Fruit fly (Drosophila melanogaster) whole organism, pupa: Measurements from ENCODE around the gene NELF-B.

Experiments used
- CG10348 ChIP-seq: fragments of 200-800 bp; sonication (Bioruptor generic); IDR thresholded peaks from 2 replicates; pipeline ENCODE4 v1.3.6; 2022; ENCODE audit warnings: missing biosample characterization, missing genetic modification characterization
- CG12605 ChIP-seq: fragments of 200-800 bp; sonication (Bioruptor generic); IDR thresholded peaks from 2 replicates; pipeline ENCODE4 v1.3.6; 2022; ENCODE audit warnings: missing biosample characterization, missing genetic modification characterization
- CG13204 ChIP-seq: fragments of 200-800 bp; sonication (Bioruptor generic); optimal IDR thresholded peaks from 2 replicates; lab custom pipeline; 2018; ENCODE audit warnings: missing biosample characterization, mild to moderate bottlenecking, missing genetic modification characterization, moderate library complexity
- CG14655 ChIP-seq: fragments of 200-800 bp; sonication (Bioruptor generic); optimal IDR thresholded peaks from 3 replicates; lab custom pipeline; 2017; ENCODE audit warnings: mild to moderate bottlenecking, missing biosample characterization, missing genetic modification reagents, missing genetic modification characterization
- CG15710 ChIP-seq: fragments of 200-800 bp; sonication (Bioruptor generic); optimal IDR thresholded peaks from 2 replicates; lab custom pipeline; 2018; ENCODE audit warnings: missing biosample characterization, mild to moderate bottlenecking, missing genetic modification characterization, moderate library complexity
- CG17806 ChIP-seq: fragments of 200-800 bp; sonication (Bioruptor generic); optimal IDR thresholded peaks from 2 replicates; lab custom pipeline; 2018; ENCODE audit warnings: missing biosample characterization, mild to moderate bottlenecking, missing genetic modification characterization, moderate library complexity
- CG32121 ChIP-seq: fragments of 200-800 bp; sonication (Bioruptor generic); IDR thresholded peaks from 2 replicates; pipeline ENCODE4 v1.3.6; 2022; ENCODE audit warnings: missing biosample characterization, missing genetic modification characterization
- CG34367 ChIP-seq: fragments of 200-800 bp; sonication (Bioruptor generic); optimal IDR thresholded peaks from 2 replicates; lab custom pipeline; 2018; ENCODE audit warnings: missing biosample characterization, mild to moderate bottlenecking, missing genetic modification characterization
- CG4496 ChIP-seq: fragments of 200-800 bp; sonication (Bioruptor generic); IDR thresholded peaks from 3 replicates; pipeline ENCODE4 v1.3.6; 2022; ENCODE audit warnings: missing biosample characterization, missing genetic modification characterization
- CG8159 ChIP-seq: fragments of 200-800 bp; sonication (Bioruptor generic); optimal IDR thresholded peaks from 3 replicates; lab custom pipeline; 2018; ENCODE audit warnings: missing biosample characterization, mild to moderate bottlenecking, missing genetic modification characterization, moderate library complexity
- CG8301 ChIP-seq: fragments of 200-800 bp; sonication (Bioruptor generic); optimal IDR thresholded peaks from 2 replicates; lab custom pipeline; 2018; ENCODE audit warnings: missing biosample characterization, mild to moderate bottlenecking, missing genetic modification characterization
- CG9948 ChIP-seq: fragments of 200-800 bp; sonication (Bioruptor generic); optimal IDR thresholded peaks from 2 replicates; lab custom pipeline; 2018; ENCODE audit warnings: missing biosample characterization, mild to moderate bottlenecking, missing genetic modification characterization, moderate library complexity
- D1 ChIP-seq: fragments of 200-800 bp; sonication (Bioruptor generic); optimal IDR thresholded peaks from 2 replicates; lab custom pipeline; 2018; ENCODE audit warnings: missing biosample characterization, mild to moderate bottlenecking, missing genetic modification characterization, moderate library complexity
- EcR ChIP-seq: fragments of 200-800 bp; sonication (Bioruptor generic); optimal IDR thresholded peaks from 3 replicates; lab custom pipeline; 2019; ENCODE audit warnings: missing biosample characterization, missing genetic modification characterization, mild to moderate bottlenecking, moderate library complexity, missing genetic modification reagents
- Ets98B ChIP-seq: fragments of 200-800 bp; sonication (Bioruptor generic); IDR thresholded peaks from 2 replicates; pipeline ENCODE4 v1.3.6; 2022; ENCODE audit warnings: missing biosample characterization, missing genetic modification characterization
- Pif1A ChIP-seq: fragments of 200-800 bp; sonication (Bioruptor generic); optimal IDR thresholded peaks from 3 replicates; lab custom pipeline; 2016; ENCODE audit warnings: missing biosample characterization, missing genetic modification characterization
- Pif1B ChIP-seq: fragments of 200-800 bp; sonication (Bioruptor generic); optimal IDR thresholded peaks from 3 replicates; lab custom pipeline; 2016; ENCODE audit warnings: missing biosample characterization, missing genetic modification characterization
- Snoo ChIP-seq: fragments of 200-800 bp; sonication (Bioruptor generic); optimal IDR thresholded peaks from 3 replicates; lab custom pipeline; 2017; ENCODE audit warnings: missing biosample characterization, mild to moderate bottlenecking, missing genetic modification characterization, inconsistent platforms
- fd96Ca ChIP-seq: fragments of 200-800 bp; sonication (Bioruptor generic); IDR thresholded peaks from 3 replicates; pipeline ENCODE4 v1.3.6; 2022; ENCODE audit warnings: missing biosample characterization, missing genetic modification characterization
- gl ChIP-seq: fragments of 200-800 bp; sonication (Bioruptor generic); optimal IDR thresholded peaks from 2 replicates; lab custom pipeline; 2018; ENCODE audit warnings: missing biosample characterization, mild to moderate bottlenecking, missing genetic modification characterization
- rn ChIP-seq: fragments of 200-800 bp; sonication (Bioruptor generic); IDR thresholded peaks from 2 replicates; pipeline ENCODE4 v1.3.6; 2022; ENCODE audit warnings: missing biosample characterization, missing genetic modification characterization

The NELF-B gene

DNA sequence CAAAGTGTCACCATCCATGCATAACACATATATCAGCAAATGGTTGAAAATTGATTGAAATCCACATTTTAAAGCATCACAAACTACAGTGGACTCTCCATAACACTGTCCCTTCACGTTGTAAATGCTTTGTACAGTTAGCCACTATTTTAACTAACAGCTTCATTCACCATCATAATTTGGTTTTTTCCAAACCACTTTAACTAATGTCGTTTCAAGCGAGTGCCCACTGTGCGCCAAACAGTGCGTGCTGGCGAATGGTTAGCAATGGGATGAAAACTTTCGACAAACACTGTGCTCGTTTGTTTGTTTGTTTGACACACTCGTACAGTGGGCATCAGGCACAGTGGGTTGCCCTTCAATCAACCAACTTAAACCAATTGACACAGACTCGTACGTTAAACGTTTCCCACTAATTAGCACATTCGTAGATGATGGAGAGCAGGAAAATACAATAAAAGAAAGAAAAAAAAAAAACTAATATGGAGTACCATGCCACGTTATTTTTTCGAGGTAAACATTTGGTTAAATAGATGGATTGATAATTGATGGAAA is 27.8 kb downstream of the NELF-B start:
- TF ChIP-seq CG32121 (GFP tag; lab: Robert Waterston, UW) (peak; percentile 93), Pif1B (GFP tag; lab: Kevin White, UChicago) (peak; percentile 56), Ets98B (peak; percentile 93), CG8159 (peak; percentile 50), Snoo (peak; percentile 26), fd96Ca (GFP tag; lab: Robert Waterston, UW) (peak; percentile 95), CG13204 (no peak), CG34367 (tag; lab: Kevin White, UChicago) (peak; percentile 56), CG15710 (tag; lab: Kevin White, UChicago) (peak; percentile 54), gl (tag; lab: Kevin White, UChicago) (no peak), CG14655 (GFP tag; lab: Kevin White, UChicago) (peak; percentile 81), CG12605 (GFP tag; lab: Robert Waterston, UW) (peak; percentile 86), CG17806 (peak; percentile 64), Pif1A (GFP tag; lab: Kevin White, UChicago) (peak; percentile 44), CG10348 (GFP tag; lab: Robert Waterston, UW) (peak; percentile 85), rn (GFP tag; lab: Robert Waterston, UW) (peak; percentile 75), CG9948 (tag; lab: Kevin White, UChicago) (peak; percentile 54), CG4496 (GFP tag; lab: Robert Waterston, UW) (peak; percentile 96), EcR (GFP tag; lab: Kevin White, UChicago) (no peak), D1 (peak; percentile 14), CG8301 (tag; lab: Kevin White, UChicago) (peak; percentile 77)

DNA sequence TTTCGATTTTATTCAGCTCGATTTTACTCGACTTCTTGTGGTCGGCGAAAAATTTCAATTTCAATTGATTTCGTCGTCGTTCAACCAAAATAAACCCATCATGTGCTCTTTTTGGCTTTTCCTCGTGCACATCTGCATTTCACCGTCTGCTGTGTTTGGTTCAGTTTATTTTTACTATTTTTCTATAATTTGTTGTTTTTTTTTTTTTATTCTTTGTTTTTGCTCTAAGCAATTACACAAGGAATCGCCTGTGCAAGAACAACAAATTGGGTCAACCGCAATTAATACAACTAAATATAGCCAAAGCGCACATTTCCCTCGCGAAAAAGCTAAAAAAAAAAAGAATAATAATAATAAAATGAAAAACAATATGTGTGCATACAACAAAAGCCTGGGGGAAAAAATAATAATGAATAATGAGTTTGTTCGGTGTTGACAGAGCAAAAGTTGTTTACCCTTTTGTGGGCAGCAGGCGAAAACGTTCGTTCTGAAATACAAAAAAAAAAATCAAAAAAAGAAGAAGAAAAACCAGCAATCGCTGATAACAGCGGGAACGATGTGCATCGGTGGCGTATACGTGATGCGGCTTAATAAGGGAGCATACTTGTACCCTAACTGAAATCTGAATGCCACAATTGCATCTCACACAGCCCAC is 28.4 kb downstream of the NELF-B start:
- TF ChIP-seq CG32121 (GFP tag; lab: Robert Waterston, UW) (0 out of 2 replicates have a peak, but pooled peaks have one; percentile 14), CG15710 (tag; lab: Kevin White, UChicago) (no peak), Snoo (no peak), Pif1A (GFP tag; lab: Kevin White, UChicago) (no peak), CG14655 (GFP tag; lab: Kevin White, UChicago) (no peak), D1 (no peak), CG34367 (tag; lab: Kevin White, UChicago) (no peak), gl (tag; lab: Kevin White, UChicago) (no peak), rn (GFP tag; lab: Robert Waterston, UW) (0 out of 2 replicates have a peak, but pooled peaks have one; percentile 3), CG8301 (tag; lab: Kevin White, UChicago) (no peak), CG17806 (no peak)

DNA sequence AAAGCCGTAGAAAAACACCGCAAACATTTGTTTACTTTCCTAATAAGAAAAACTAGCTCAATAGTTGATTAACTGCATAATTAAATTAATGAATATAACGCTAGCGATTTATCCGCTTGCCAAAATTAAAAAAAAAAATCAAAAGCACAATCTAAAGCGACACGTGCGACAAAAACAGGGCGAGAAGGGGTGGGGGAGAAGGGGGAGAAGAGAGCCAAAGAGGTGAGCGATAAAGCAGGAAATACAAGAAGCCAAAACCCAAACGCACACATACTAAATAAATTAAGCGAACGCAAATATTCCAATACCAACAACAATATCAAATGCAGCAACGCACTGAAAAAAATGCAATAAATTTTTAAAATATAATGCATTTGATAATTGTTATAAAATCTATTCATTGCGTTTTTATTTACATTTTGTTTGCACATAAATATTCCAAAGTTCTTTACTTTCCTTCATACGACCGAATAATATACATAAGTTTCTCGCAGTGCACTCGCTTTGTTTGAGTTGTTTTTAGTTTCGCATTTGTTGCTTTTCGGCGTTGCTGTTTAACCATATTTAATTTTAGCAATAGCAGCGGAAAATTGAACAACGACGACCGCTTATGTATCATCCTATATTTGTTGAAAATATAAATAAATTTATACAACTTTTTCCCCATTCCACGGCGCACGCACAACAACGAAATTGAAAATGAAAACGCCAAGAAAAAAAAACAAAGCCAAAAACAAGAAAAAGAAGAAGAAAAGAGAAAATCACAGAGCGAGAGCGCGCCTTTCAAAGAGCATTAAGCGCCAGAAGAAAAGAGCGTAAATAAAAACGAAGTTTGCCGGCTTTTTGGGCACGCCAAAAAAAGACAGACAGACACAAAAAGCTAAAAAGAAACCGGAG is 29.9 kb downstream of the NELF-B start:
- TF ChIP-seq EcR (GFP tag; lab: Kevin White, UChicago) (no peak), CG32121 (GFP tag; lab: Robert Waterston, UW) (peak; percentile 98), Pif1A (GFP tag; lab: Kevin White, UChicago) (peak; percentile 87), CG13204 (peak; percentile 40), CG14655 (GFP tag; lab: Kevin White, UChicago) (peak; percentile 94), fd96Ca (GFP tag; lab: Robert Waterston, UW) (peak; percentile 63), gl (tag; lab: Kevin White, UChicago) (peak; percentile 68), CG8301 (tag; lab: Kevin White, UChicago) (peak; percentile 93), Ets98B (peak; percentile 95), Snoo (peak; percentile 96), rn (GFP tag; lab: Robert Waterston, UW) (peak; percentile 94), CG9948 (tag; lab: Kevin White, UChicago) (peak; percentile 93), CG15710 (tag; lab: Kevin White, UChicago) (peak; percentile 86), CG34367 (tag; lab: Kevin White, UChicago) (peak; percentile 88), Pif1B (GFP tag; lab: Kevin White, UChicago) (peak; percentile 87), CG17806 (peak; percentile 91), CG8159 (peak; percentile 91), CG10348 (GFP tag; lab: Robert Waterston, UW) (peak; percentile 80), D1 (peak; percentile 94), CG4496 (GFP tag; lab: Robert Waterston, UW) (peak; percentile 97), CG12605 (GFP tag; lab: Robert Waterston, UW) (peak; percentile 96)

DNA sequence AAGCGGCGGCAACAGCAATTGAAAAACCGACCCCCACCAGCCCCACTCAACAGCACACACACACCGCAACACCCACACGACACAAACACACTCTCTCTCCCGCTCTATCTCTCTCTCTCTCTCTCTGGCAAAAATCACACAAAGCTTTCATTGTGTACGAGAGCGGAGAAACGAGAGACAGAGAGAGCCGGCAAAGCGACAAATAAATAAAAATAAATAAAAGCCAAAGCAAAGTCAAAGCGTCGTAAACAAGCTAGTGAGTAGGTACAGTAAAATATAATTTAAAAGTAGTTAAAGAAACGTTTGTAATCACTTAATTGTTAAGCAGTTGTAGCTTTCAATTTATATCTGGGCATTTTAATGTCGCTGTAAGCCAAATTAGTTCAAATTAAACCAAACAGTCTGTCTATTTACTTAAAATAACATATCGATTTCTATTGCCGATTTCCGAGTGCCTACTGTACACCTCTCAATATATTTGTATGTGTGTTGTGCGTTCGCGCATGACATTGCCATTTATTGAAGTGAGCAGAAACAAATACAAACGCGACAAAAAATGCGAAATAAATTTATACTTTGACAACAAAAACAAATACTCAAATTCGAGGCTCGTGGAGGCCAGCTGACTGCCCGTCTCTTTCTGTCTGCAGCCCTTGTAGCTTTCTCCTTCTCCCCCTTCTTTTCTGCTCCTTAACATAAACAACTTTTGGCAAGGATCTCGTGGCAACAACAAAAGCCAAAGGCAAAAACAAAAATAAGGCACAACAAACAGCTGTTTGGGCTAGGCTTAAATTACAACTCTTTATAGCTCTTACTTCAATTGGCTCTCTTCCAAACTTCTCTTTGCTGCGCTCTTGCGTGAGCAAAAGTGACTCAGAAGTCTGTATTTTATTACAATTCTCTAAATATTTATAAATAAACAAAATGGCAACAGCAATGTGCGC is 31.2 kb downstream of the NELF-B start:
- peak; percentile 87 for TF ChIP-seq Pif1B (GFP tag; lab: Kevin White, UChicago)
- TF ChIP-seq Pif1A (GFP tag; lab: Kevin White, UChicago): peak; percentile 87
- TF ChIP-seq CG8301 (tag; lab: Kevin White, UChicago): peak; percentile 94
- peak; percentile 89 for TF ChIP-seq CG12605 (GFP tag; lab: Robert Waterston, UW)
- peak; percentile 72 for TF ChIP-seq D1
- peak; percentile 69 for TF ChIP-seq rn (GFP tag; lab: Robert Waterston, UW)
- peak; percentile 91 for TF ChIP-seq fd96Ca (GFP tag; lab: Robert Waterston, UW)
- TF ChIP-seq CG32121 (GFP tag; lab: Robert Waterston, UW): peak; percentile 97
- peak; percentile 88 for TF ChIP-seq CG17806
- peak; percentile 91 for TF ChIP-seq CG8159
- peak; percentile 92 for TF ChIP-seq CG10348 (GFP tag; lab: Robert Waterston, UW)
- peak; percentile 81 for TF ChIP-seq gl (tag; lab: Kevin White, UChicago)
- peak; percentile 76 for TF ChIP-seq CG13204
- TF ChIP-seq CG34367 (tag; lab: Kevin White, UChicago): peak; percentile 92
- peak; percentile 93 for TF ChIP-seq CG15710 (tag; lab: Kevin White, UChicago)
- peak; percentile 92 for TF ChIP-seq CG9948 (tag; lab: Kevin White, UChicago)
- TF ChIP-seq EcR (GFP tag; lab: Kevin White, UChicago): peak; percentile 44
- TF ChIP-seq CG14655 (GFP tag; lab: Kevin White, UChicago): peak; percentile 96
- peak; percentile 95 for TF ChIP-seq Ets98B
- TF ChIP-seq Snoo: peak; percentile 91
- peak; percentile 95 for TF ChIP-seq CG4496 (GFP tag; lab: Robert Waterston, UW)
